Fruit fly (Drosophila melanogaster): ENCODE measurements around the gene CG5116.

CG5116 gene

DNA sequence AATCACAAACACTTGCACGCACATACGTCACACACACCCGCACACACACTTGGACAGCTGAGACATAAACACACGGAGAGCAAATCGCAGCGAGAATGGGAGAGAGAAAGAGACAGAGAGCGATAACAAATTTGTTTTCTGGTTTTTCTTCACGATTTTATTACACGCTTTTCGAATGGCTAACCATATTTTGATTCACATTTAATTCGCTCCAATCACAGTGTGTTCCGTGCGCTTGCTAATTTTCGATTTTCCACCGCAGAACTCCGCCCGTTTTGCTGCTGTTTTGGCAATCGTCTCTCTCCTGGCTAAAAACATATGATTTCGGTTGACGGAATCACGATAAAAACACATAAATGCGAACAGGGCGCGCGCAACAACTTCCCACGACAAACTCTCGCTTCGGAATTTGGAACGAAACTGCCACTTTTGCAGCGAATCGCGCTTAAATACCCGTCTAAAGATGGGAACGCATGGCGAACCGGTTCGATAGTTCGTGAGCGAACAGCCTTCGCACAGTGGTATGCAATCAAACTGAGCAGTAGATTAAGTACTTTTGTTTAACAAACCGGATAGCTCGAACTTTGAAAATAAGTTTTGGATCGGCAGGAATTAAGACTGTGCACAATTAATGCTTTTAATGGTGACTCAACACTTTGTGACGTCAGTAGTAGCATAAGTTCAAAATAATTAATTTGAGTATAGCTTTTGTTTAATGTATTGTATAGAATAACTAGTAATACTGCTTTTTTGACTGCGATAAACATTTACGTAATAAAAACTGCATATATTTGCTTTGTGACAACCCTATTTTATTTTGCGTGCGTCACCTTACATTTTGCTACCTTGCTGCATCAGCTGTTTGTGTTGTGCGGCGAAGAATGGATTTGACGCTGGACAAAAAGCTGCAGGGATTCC, 10.0 kb upstream of the CG5116 start, which contains the start of the genes Fur1 and Vps33B (continued):
- TF ChIP-seq CG10431 (GFP tag; optimal IDR thresholded peaks at IDR 0.05): peak; percentile 86
- TF ChIP-seq row (GFP tag; IDR thresholded peaks at IDR 0.05): peak; percentile 98
- peak; percentile 98 for TF ChIP-seq phol (tag; optimal IDR thresholded peaks at IDR 0.05)
- TF ChIP-seq CkIIα-i1 (GFP tag; IDR thresholded peaks at IDR 0.05): peak; percentile 17; the same call in 1 of the 2 replicates
- TF ChIP-seq CG6654 (GFP tag; optimal IDR thresholded peaks at IDR 0.05): peak; percentile 85
- TF ChIP-seq CG10462 (GFP tag; optimal IDR thresholded peaks at IDR 0.05): peak; percentile 97
- peak; percentile 81 for TF ChIP-seq CG1024 (GFP tag; IDR thresholded peaks at IDR 0.05)
- peak; percentile 96 for TF ChIP-seq ERR (GFP tag; optimal IDR thresholded peaks at IDR 0.05)
- no peak; the same call in 1 of the 2 replicates for TF ChIP-seq dan (GFP tag; IDR thresholded peaks at IDR 0.05)
- peak; percentile 97 for TF ChIP-seq slp2 (GFP tag; optimal IDR thresholded peaks at IDR 0.05)
- TF ChIP-seq CG2199 (GFP tag; IDR thresholded peaks at IDR 0.05): peak; percentile 78; the same call in 1 of the 3 replicates
- peak; percentile 94 for TF ChIP-seq CG13123 (GFP tag; optimal IDR thresholded peaks at IDR 0.05)
- peak; percentile 99 for TF ChIP-seq zfh2 (GFP tag; optimal IDR thresholded peaks at IDR 0.05)
- peak; percentile 100 for TF ChIP-seq Ets65A (GFP tag)
- TF ChIP-seq slou (GFP tag; optimal IDR thresholded peaks at IDR 0.05): peak; percentile 95
- peak; percentile 81 for TF ChIP-seq CG3995 (GFP tag; optimal IDR thresholded peaks at IDR 0.05)
- TF ChIP-seq CG3407 (GFP tag; optimal IDR thresholded peaks at IDR 0.05): peak; percentile 92
- TF ChIP-seq lov (optimal IDR thresholded peaks at IDR 0.05): peak; percentile 7
- TF ChIP-seq lov (GFP tag; IDR thresholded peaks at IDR 0.05): peak; percentile 84; the same call in 1 of the 3 replicates
- TF ChIP-seq Hmx (GFP tag; optimal IDR thresholded peaks at IDR 0.05): peak; percentile 96
- TF ChIP-seq Hr39 (optimal IDR thresholded peaks at IDR 0.05): no peak
- peak; percentile 83 for TF ChIP-seq CG8281 (tag; optimal IDR thresholded peaks at IDR 0.05)
- peak; percentile 94 for TF ChIP-seq so (GFP tag; IDR thresholded peaks at IDR 0.05)
- peak; percentile 94 for TF ChIP-seq CG9215 (GFP tag; IDR thresholded peaks at IDR 0.05)
- TF ChIP-seq CG18011 (GFP tag; optimal IDR thresholded peaks at IDR 0.05): peak; percentile 89
- peak; percentile 99 for TF ChIP-seq chn (GFP tag; optimal IDR thresholded peaks at IDR 0.05)
- peak; percentile 92 for TF ChIP-seq Elba2 (GFP tag; optimal IDR thresholded peaks at IDR 0.05)
- peak; percentile 27 for TF ChIP-seq CG15479 (GFP tag; optimal IDR thresholded peaks at IDR 0.05)
- peak; percentile 98 for TF ChIP-seq CG9609 (GFP tag; optimal IDR thresholded peaks at IDR 0.05)
- TF ChIP-seq fd102C (GFP tag; optimal IDR thresholded peaks at IDR 0.05): peak; percentile 64
- peak; percentile 93 for TF ChIP-seq sqz (GFP tag; optimal IDR thresholded peaks at IDR 0.05)
- peak; percentile 97 for TF ChIP-seq dmrt99B (tag; optimal IDR thresholded peaks at IDR 0.05)
- peak; percentile 93 for TF ChIP-seq seq (GFP tag; IDR thresholded peaks at IDR 0.05)
- TF ChIP-seq CG17568 (GFP tag; optimal IDR thresholded peaks at IDR 0.05): peak; percentile 92
- TF ChIP-seq CG14860 (GFP tag; IDR thresholded peaks at IDR 0.05; ENCODE audit: partially characterized antibody): peak; percentile 73
- peak; percentile 96 for TF ChIP-seq CG34376 (GFP tag; optimal IDR thresholded peaks at IDR 0.05)
- peak; percentile 69 for TF ChIP-seq tna (GFP tag; IDR thresholded peaks at IDR 0.05; ENCODE audit: partially characterized antibody)
- peak; percentile 70 for TF ChIP-seq CG17612 (GFP tag; IDR thresholded peaks at IDR 0.05)
- TF ChIP-seq CG15073 (GFP tag; optimal IDR thresholded peaks at IDR 0.05): peak; percentile 90
- peak; percentile 98 for TF ChIP-seq az2 (GFP tag; optimal IDR thresholded peaks at IDR 0.05)
- TF ChIP-seq CG12391 (tag; optimal IDR thresholded peaks at IDR 0.05): peak; percentile 98
- peak; percentile 96 for TF ChIP-seq Fer1 (GFP tag; optimal IDR thresholded peaks at IDR 0.05)
- TF ChIP-seq CG4707 (GFP tag; optimal IDR thresholded peaks at IDR 0.05): peak; percentile 84
- peak; percentile 85 for TF ChIP-seq sna (GFP tag; IDR thresholded peaks at IDR 0.05; ENCODE audit: partially characterized antibody)
- peak; percentile 98 for TF ChIP-seq Dad (GFP tag; optimal IDR thresholded peaks at IDR 0.05)
- TF ChIP-seq CG2120 (GFP tag; optimal IDR thresholded peaks at IDR 0.05): peak; percentile 99
- TF ChIP-seq ara (GFP tag; IDR thresholded peaks at IDR 0.05): peak; percentile 91
- TF ChIP-seq chif (GFP tag; optimal IDR thresholded peaks at IDR 0.05): peak; percentile 98 to 99
- peak; percentile 98 for TF ChIP-seq CG31441 (GFP tag; IDR thresholded peaks at IDR 0.05)

Data from whole organism, embryonic.